Worm (Caenorhabditis elegans): ENCODE data around the gene C33D3.5.

The C33D3.5 gene

ce11 chrX:10491044-10491443 lies at the start of gene C33D3.5:
Gene C33D3.5 (plus strand): TSS chrX:10491344.
- TF ChIP-seq fkh-2 (tag; optimal IDR thresholded peaks at IDR 0.05) (no peak), elt-2 (tag; optimal IDR thresholded peaks at IDR 0.05) (no peak), elt-1 (tag; optimal IDR thresholded peaks at IDR 0.05) (no peak), lin-39 (tag; optimal IDR thresholded peaks at IDR 0.05) (no peak), ceh-82 (tag; optimal IDR thresholded peaks at IDR 0.05) (no peak), unc-39 (tag; optimal IDR thresholded peaks at IDR 0.05) (no peak), daf-12 (tag; optimal IDR thresholded peaks at IDR 0.05) (no peak), nhr-237 (tag; optimal IDR thresholded peaks at IDR 0.05) (no peak), snpc-4 (tag; optimal IDR thresholded peaks at IDR 0.05) (no peak), nhr-25 (tag; optimal IDR thresholded peaks at IDR 0.05) (no peak), nhr-67 (tag; optimal IDR thresholded peaks at IDR 0.05) (no peak), aly-2 (tag; optimal IDR thresholded peaks at IDR 0.05) (no peak), zag-1 (tag; optimal IDR thresholded peaks at IDR 0.05) (no peak), skn-1 (tag; optimal IDR thresholded peaks at IDR 0.05) (no peak)

- TF ChIP-seq ceh-9 (tag; optimal IDR thresholded peaks at IDR 0.05) (no peak), ztf-4 (tag; optimal IDR thresholded peaks at IDR 0.05) (no peak), nhr-25 (tag; optimal IDR thresholded peaks at IDR 0.05) (no peak), fkh-10 (GFP tag; optimal IDR thresholded peaks at IDR 0.05) (no peak), nfya-1 (tag; optimal IDR thresholded peaks at IDR 0.05; ENCODE audit: insufficient read depth) (no peak), lin-15B (tag; optimal IDR thresholded peaks at IDR 0.05) (no peak), fkh-2 (tag; optimal IDR thresholded peaks at IDR 0.05) (no peak), nhr-23 (tag; optimal IDR thresholded peaks at IDR 0.05) (no peak), lsy-12 (tag; optimal IDR thresholded peaks at IDR 0.05) (no peak), nhr-77 (tag; optimal IDR thresholded peaks at IDR 0.05) (no peak), R02D3.7 (tag; optimal IDR thresholded peaks at IDR 0.05) (no peak), nhr-12 (tag; optimal IDR thresholded peaks at IDR 0.05) (no peak), tbx-2 (tag; optimal IDR thresholded peaks at IDR 0.05) (no peak)
Measured at ce11 chrX:10443836-10444235, 47.3 kb upstream of the C33D3.5 start, which contains the start of gene C39B10.3. Gene C39B10.3 (plus strand): TSS chrX:10444136.

ce11 chrX:10444705-10445104 lies 46.4 kb upstream of the C33D3.5 start, which contains the start of gene C39B10.4:
Gene C39B10.4 (plus strand): TSS chrX:10445005.
- TF ChIP-seq nhr-43 (tag; optimal IDR thresholded peaks at IDR 0.05; ENCODE audit: poor library complexity, severe bottlenecking) (no peak), ceh-16 (tag; optimal IDR thresholded peaks at IDR 0.05) (no peak), nfya-1 (tag; optimal IDR thresholded peaks at IDR 0.05; ENCODE audit: insufficient read depth) (no peak), egl-5 (tag; optimal IDR thresholded peaks at IDR 0.05) (no peak), fkh-10 (GFP tag; optimal IDR thresholded peaks at IDR 0.05) (no peak), ztf-11 (tag; optimal IDR thresholded peaks at IDR 0.05) (no peak), ceh-9 (tag; optimal IDR thresholded peaks at IDR 0.05) (no peak), nhr-11 (tag; optimal IDR thresholded peaks at IDR 0.05) (no peak), nhr-76 (tag; optimal IDR thresholded peaks at IDR 0.05) (no peak), aly-2 (tag; optimal IDR thresholded peaks at IDR 0.05) (no peak)

- TF ChIP-seq fos-1 (tag; optimal IDR thresholded peaks at IDR 0.05): no peak
- no peak for TF ChIP-seq ztf-4 (tag; optimal IDR thresholded peaks at IDR 0.05)
- TF ChIP-seq ceh-28 (tag; optimal IDR thresholded peaks at IDR 0.05): no peak
- TF ChIP-seq nhr-23 (tag; optimal IDR thresholded peaks at IDR 0.05): no peak
- TF ChIP-seq R02D3.7 (tag; optimal IDR thresholded peaks at IDR 0.05): no peak
Measured at ce11 chrX:10446982-10447381, 44.2 kb upstream of the C33D3.5 start, which contains the start of gene C39B10.5. Gene C39B10.5 (plus strand): TSS chrX:10447343.

ce11 chrX:10453960-10454359 lies 37.2 kb upstream of the C33D3.5 start, which contains the start of gene lgc-41:
Gene lgc-41 (plus strand): TSS chrX:10454260.
- TF ChIP-seq ZK546.5 (tag; optimal IDR thresholded peaks at IDR 0.05) (no peak), nhr-43 (tag; optimal IDR thresholded peaks at IDR 0.05; ENCODE audit: poor library complexity, severe bottlenecking) (no peak), elt-1 (tag; optimal IDR thresholded peaks at IDR 0.05) (no peak), mdl-1 (tag; optimal IDR thresholded peaks at IDR 0.05) (no peak), egl-5 (tag; optimal IDR thresholded peaks at IDR 0.05) (no peak), lin-39 (tag; optimal IDR thresholded peaks at IDR 0.05) (no peak), ceh-82 (tag; optimal IDR thresholded peaks at IDR 0.05) (no peak)
